Fruit fly (Drosophila melanogaster) whole organism, embryonic: ENCODE results near the gene CG42835.

Experiments used
- CG10274 ChIP-seq: fragments of 200-800 bp; sonication (Bioruptor generic); optimal IDR thresholded peaks from 3 replicates; lab custom pipeline; 2017; ENCODE audit warnings: missing biosample characterization, mild to moderate bottlenecking, missing genetic modification characterization
- CG11247 ChIP-seq: fragments of 200-800 bp; sonication (Bioruptor generic); IDR thresholded peaks from 2 replicates; pipeline ENCODE4 v1.3.6; 2022; ENCODE audit warnings: missing biosample characterization, missing genetic modification characterization
- CG11398 ChIP-seq: fragments of 200-800 bp; sonication (Bioruptor generic); optimal IDR thresholded peaks from 2 replicates; lab custom pipeline; 2016; ENCODE audit warnings: missing biosample characterization, missing genetic modification characterization
- CG11504 ChIP-seq: fragments of 200-800 bp; sonication (Bioruptor generic); optimal IDR thresholded peaks from 3 replicates; lab custom pipeline; 2019; ENCODE audit warnings: missing biosample characterization, mild to moderate bottlenecking, missing genetic modification characterization, moderate library complexity
- CG11695 ChIP-seq: fragments of 200-800 bp; sonication (Bioruptor generic); IDR thresholded peaks from 3 replicates; pipeline ENCODE4 v1.3.6; 2022; ENCODE audit warnings: missing biosample characterization, missing genetic modification characterization
- CG12071 ChIP-seq: fragments of 200-800 bp; sonication (Bioruptor generic); optimal IDR thresholded peaks from 3 replicates; lab custom pipeline; 2018; ENCODE audit warnings: missing biosample characterization, mild to moderate bottlenecking, missing genetic modification characterization
- CG1233 ChIP-seq: fragments of 200-800 bp; sonication (Bioruptor generic); optimal IDR thresholded peaks from 4 replicates; lab custom pipeline; 2018; ENCODE audit warnings: missing biosample characterization, mild to moderate bottlenecking, missing genetic modification characterization
- CG12769 ChIP-seq: fragments of 200-800 bp; sonication (Bioruptor generic); optimal IDR thresholded peaks from 2 replicates; lab custom pipeline; 2019; ENCODE audit warnings: missing biosample characterization, mild to moderate bottlenecking, missing genetic modification characterization, moderate library complexity
- CG13287 ChIP-seq: fragments of 200-800 bp; sonication (Bioruptor generic); IDR thresholded peaks from 2 replicates; pipeline ENCODE4 v1.3.6; 2022; ENCODE audit warnings: missing biosample characterization, missing genetic modification characterization; ENCODE audit not compliant: partially characterized antibody
- CG13894 ChIP-seq: fragments of 200-800 bp; sonication (Bioruptor generic); optimal IDR thresholded peaks from 3 replicates; lab custom pipeline; 2018; ENCODE audit warnings: missing biosample characterization, mild to moderate bottlenecking, missing genetic modification characterization, moderate library complexity
- CG15601 ChIP-seq: fragments of 200-800 bp; sonication (Bioruptor generic); optimal IDR thresholded peaks from 3 replicates; lab custom pipeline; 2019; ENCODE audit warnings: missing biosample characterization, mild to moderate bottlenecking, missing genetic modification characterization, moderate library complexity
- CG17328 ChIP-seq: fragments of 200-800 bp; sonication (Bioruptor generic); IDR thresholded peaks from 2 replicates; pipeline ENCODE4 v1.3.6; 2022; ENCODE audit warnings: missing biosample characterization, missing genetic modification characterization
- CG2116 ChIP-seq: fragments of 200-800 bp; sonication (Bioruptor generic); optimal IDR thresholded peaks from 3 replicates; lab custom pipeline; 2018; ENCODE audit warnings: missing biosample characterization, mild to moderate bottlenecking, missing genetic modification characterization
- CG31388 ChIP-seq: fragments of 200-800 bp; sonication (Bioruptor generic); optimal IDR thresholded peaks from 2 replicates; lab custom pipeline; 2016; ENCODE audit warnings: missing biosample characterization, missing genetic modification characterization
- CG43689 ChIP-seq: fragments of 200-800 bp; sonication (Bioruptor generic); IDR thresholded peaks from 2 replicates; pipeline ENCODE4 v1.3.6; 2022; ENCODE audit warnings: missing biosample characterization, missing genetic modification characterization
- CG4404 ChIP-seq: fragments of 200-800 bp; sonication (Bioruptor generic); IDR thresholded peaks from 2 replicates; pipeline ENCODE4 v1.3.6; 2022; ENCODE audit warnings: missing biosample characterization, missing genetic modification characterization
- CG7786 ChIP-seq: fragments of 200-800 bp; sonication (Bioruptor generic); optimal IDR thresholded peaks from 2 replicates; lab custom pipeline; 2016; ENCODE audit warnings: missing biosample characterization, missing genetic modification characterization
- CG8290 ChIP-seq, 3 experiments: fragments of 200-800 bp; sonication (Bioruptor generic); optimal IDR thresholded peaks; 2 replicates each; lab custom pipeline; 2016 to 2019; ENCODE audit warnings: missing biosample characterization in 3 of 3, missing genetic modification characterization in 3 of 3, mild to moderate bottlenecking in 2 of 3, moderate library complexity in 1 of 3
- CG9727 ChIP-seq: fragments of 200-800 bp; sonication (Bioruptor generic); optimal IDR thresholded peaks from 3 replicates; lab custom pipeline; 2017; ENCODE audit warnings: missing biosample characterization, mild to moderate bottlenecking, missing genetic modification characterization
- CG9876 ChIP-seq: fragments of 200-800 bp; sonication (Bioruptor generic); optimal IDR thresholded peaks from 2 replicates; lab custom pipeline; 2016; ENCODE audit warnings: missing biosample characterization, missing genetic modification characterization
- Deaf1 ChIP-seq: fragments of 200-800 bp; optimal IDR thresholded peaks from 3 replicates; lab custom pipeline; 2019; ENCODE audit warnings: missing biosample characterization, mild to moderate bottlenecking, missing genetic modification characterization, moderate library complexity
- Doc3 ChIP-seq: fragments of 200-800 bp; sonication (Bioruptor generic); IDR thresholded peaks from 3 replicates; pipeline ENCODE4 v1.3.6; 2022; ENCODE audit warnings: missing biosample characterization, missing genetic modification characterization; ENCODE audit not compliant: partially characterized antibody
- Hr39 ChIP-seq: fragments of >200 bp; optimal IDR thresholded peaks from 2 replicates; lab custom pipeline; 2017
- Jarid2 ChIP-seq: fragments of 200-800 bp; sonication (Bioruptor generic); optimal IDR thresholded peaks from 3 replicates; lab custom pipeline; 2017; ENCODE audit warnings: mild to moderate bottlenecking, missing biosample characterization, missing genetic modification reagents, missing genetic modification characterization
- Med ChIP-seq: fragments of 200-800 bp; sonication (Bioruptor generic); peaks from one replicate; lab custom pipeline; 2016; ENCODE audit warnings: missing biosample characterization, missing genetic modification characterization, mild to moderate bottlenecking, inconsistent platforms, moderate library complexity
- Myb ChIP-seq: fragments of 200-800 bp; sonication (Bioruptor generic); optimal IDR thresholded peaks from 2 replicates; lab custom pipeline; 2016; ENCODE audit warnings: missing biosample characterization, missing genetic modification characterization
- Nf-YC ChIP-seq: fragments of 200-800 bp; optimal IDR thresholded peaks from 3 replicates; lab custom pipeline; 2019; ENCODE audit warnings: missing biosample characterization, mild to moderate bottlenecking, missing genetic modification characterization, moderate library complexity
- amos ChIP-seq: fragments of 200-800 bp; sonication (Bioruptor generic); IDR thresholded peaks from 2 replicates; pipeline ENCODE4 v1.3.6; 2022; ENCODE audit warnings: missing biosample characterization, missing genetic modification characterization; ENCODE audit not compliant: partially characterized antibody
- ase ChIP-seq: fragments of 200-800 bp; sonication (Bioruptor generic); IDR thresholded peaks from 3 replicates; pipeline ENCODE4 v1.3.6; 2022; ENCODE audit warnings: missing biosample characterization, missing genetic modification characterization
- cg ChIP-seq: fragments of 200-800 bp; sonication (Bioruptor generic); optimal IDR thresholded peaks from 3 replicates; lab custom pipeline; 2019; ENCODE audit warnings: missing biosample characterization, mild to moderate bottlenecking, missing genetic modification characterization, moderate library complexity
- chinmo ChIP-seq: fragments of 200-800 bp; sonication (Bioruptor generic); IDR thresholded peaks from 4 replicates; pipeline ENCODE4 v1.3.6; 2022; ENCODE audit warnings: missing biosample characterization, missing genetic modification characterization; ENCODE audit not compliant: partially characterized antibody
- da ChIP-seq: fragments of 200-800 bp; sonication (Bioruptor generic); optimal IDR thresholded peaks from 2 replicates; lab custom pipeline; 2016; ENCODE audit warnings: missing biosample characterization, missing genetic modification characterization
- dpn ChIP-seq, 2 experiments: fragments of 200-800 bp; sonication (Bioruptor generic); optimal IDR thresholded peaks; 3 replicates each; lab custom pipeline; 2016; ENCODE audit warnings: missing biosample characterization in 2 of 2, missing genetic modification characterization in 2 of 2
- en ChIP-seq: fragments of 200-800 bp; sonication (Bioruptor generic); optimal IDR thresholded peaks from 2 replicates; lab custom pipeline; 2016; ENCODE audit warnings: missing biosample characterization, missing genetic modification characterization
- ewg ChIP-seq: fragments of 200-800 bp; sonication (Bioruptor generic); optimal IDR thresholded peaks from 3 replicates; lab custom pipeline; 2017; ENCODE audit warnings: mild to moderate bottlenecking, missing biosample characterization, missing genetic modification reagents, missing genetic modification characterization
- hkb ChIP-seq, 2 experiments: fragments of 200-800 bp in 1 of 2; fragments of >200 bp in 1 of 2; sonication (Bioruptor generic) in 1 of 2; IDR thresholded peaks in 1 of 2; optimal IDR thresholded peaks in 1 of 2; 2 replicates each; pipeline versions ENCODE4 v1.3.6 to Lab custom; 2017 to 2022; ENCODE audit warnings: missing biosample characterization in 1 of 2, missing genetic modification characterization in 1 of 2
- pan ChIP-seq, 4 experiments: fragments of >200 bp in 3 of 4; fragments of 200-800 bp in 1 of 4; sonication (Bioruptor generic) in 1 of 4; optimal IDR thresholded peaks in 3 of 4; IDR thresholded peaks in 1 of 4; 2 replicates each; pipeline versions ENCODE4 v1.3.6 to Lab custom; 2017 to 2022; ENCODE audit warnings: missing biosample characterization in 2 of 4, missing genetic modification characterization in 2 of 4, mixed read lengths in 1 of 4
- psq ChIP-seq: fragments of 200-800 bp; sonication (Bioruptor generic); optimal IDR thresholded peaks from 2 replicates; lab custom pipeline; 2017; ENCODE audit warnings: missing biosample characterization, missing genetic modification characterization
- pzg ChIP-seq: fragments of 200-800 bp; sonication (Bioruptor generic); optimal IDR thresholded peaks from 3 replicates; lab custom pipeline; 2018; ENCODE audit warnings: missing biosample characterization, mild to moderate bottlenecking, missing genetic modification characterization, moderate library complexity
- sc ChIP-seq, 3 experiments: fragments of >200 bp in 2 of 3; fragments of 200-800 bp in 1 of 3; sonication (Bioruptor generic) in 1 of 3; optimal IDR thresholded peaks; 2 replicates in 2 of 3; 3 replicates in 1 of 3; lab custom pipeline; 2017; ENCODE audit warnings: mild to moderate bottlenecking in 1 of 3, missing biosample characterization in 1 of 3, missing genetic modification characterization in 1 of 3, missing genetic modification reagents in 1 of 3
- so ChIP-seq: fragments of 200-800 bp; sonication (Bioruptor generic); IDR thresholded peaks from 3 replicates; pipeline ENCODE4 v1.3.6; 2022; ENCODE audit warnings: missing biosample characterization, missing genetic modification characterization
- tap ChIP-seq: fragments of 200-800 bp; optimal IDR thresholded peaks from 3 replicates; lab custom pipeline; 2019; ENCODE audit warnings: missing biosample characterization, mild to moderate bottlenecking, missing genetic modification characterization, moderate library complexity
- trem ChIP-seq: fragments of 200-800 bp; optimal IDR thresholded peaks from 3 replicates; lab custom pipeline; 2019; ENCODE audit warnings: missing biosample characterization, mild to moderate bottlenecking, missing genetic modification characterization, moderate library complexity
- tup ChIP-seq: fragments of 200-800 bp; sonication (Bioruptor generic); optimal IDR thresholded peaks from 2 replicates; lab custom pipeline; 2016; ENCODE audit warnings: missing biosample characterization, mild to moderate bottlenecking, missing genetic modification characterization, moderate library complexity
- vvl ChIP-seq: fragments of 200-800 bp; sonication (Bioruptor generic); IDR thresholded peaks from 2 replicates; pipeline ENCODE4 v1.3.6; 2022; ENCODE audit warnings: missing biosample characterization, missing genetic modification characterization

Gene CG42835

DNA sequence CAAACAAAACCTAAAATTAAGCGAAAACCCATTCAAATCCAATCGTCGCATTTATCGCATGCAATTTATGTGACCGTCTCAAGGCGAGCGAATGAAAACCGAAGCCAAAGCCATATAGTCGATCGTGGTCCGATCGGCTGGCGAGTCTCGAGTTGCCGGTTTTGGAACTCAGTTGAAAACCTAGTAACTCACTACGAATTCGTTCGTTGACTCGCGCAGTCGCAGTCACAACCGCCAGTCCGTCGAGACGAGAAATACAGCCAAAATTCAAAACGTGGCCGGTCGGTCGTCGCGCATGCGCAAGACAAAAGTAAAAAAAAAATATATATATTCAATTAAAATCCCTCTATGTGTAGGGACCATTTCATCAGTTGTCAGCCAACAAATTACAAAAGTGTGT is 40.7 kb upstream of the CG42835 start, which contains the start of gene lute:
Gene lute (plus strand): TSS at position 203 of the 400 bp plus-strand sequence.
- peak; percentile 27 for TF ChIP-seq ewg (GFP tag; lab: Kevin White, UChicago)
- TF ChIP-seq CG12769, result peak; percentile 7
- TF ChIP-seq Doc3 (GFP tag; lab: Robert Waterston, UW), result no peak
- peak; percentile 45 for TF ChIP-seq Med (GFP tag; lab: Kevin White, UChicago)
- TF ChIP-seq so (GFP tag; lab: Robert Waterston, UW), result 0 out of 3 replicates have a peak, but pooled peaks have one; percentile 10
- peak; percentile 91 for TF ChIP-seq Deaf1 (tag; lab: Kevin White, UChicago)
- TF ChIP-seq chinmo (GFP tag; lab: Robert Waterston, UW), result peak; percentile 86; the same call in 2 of the 4 replicates
- no peak for TF ChIP-seq CG12071 (GFP tag; lab: Kevin White, UChicago)
- TF ChIP-seq Jarid2 (GFP tag; lab: Kevin White, UChicago), result peak; percentile 41
- TF ChIP-seq CG13894, result peak; percentile 42
- TF ChIP-seq hkb (optimal IDR thresholded peaks at IDR 0.05; lab: Kevin White, UChicago), result no peak
- TF ChIP-seq hkb (GFP tag; IDR thresholded peaks at IDR 0.05; lab: Robert Waterston, UW), result peak; percentile 44; the same call in 1 of the 2 replicates
- TF ChIP-seq CG13287, result peak; percentile 12; the same call in 1 of the 2 replicates
- no peak for TF ChIP-seq amos
- TF ChIP-seq vvl (GFP tag; lab: Robert Waterston, UW), result 0 out of 2 replicates have a peak, but pooled peaks have one; percentile 13
- TF ChIP-seq CG15601, result peak; percentile 9
- TF ChIP-seq CG8290 (GFP tag; optimal IDR thresholded peaks at IDR 0.05; lab: Kevin White, UChicago), result no peak
- TF ChIP-seq CG8290 (tag; optimal IDR thresholded peaks at IDR 0.05; lab: Kevin White, UChicago), result peak in 1 of 2 experiments; percentile 19
- TF ChIP-seq CG11695 (GFP tag; lab: Robert Waterston, UW), result no peak
- no peak for TF ChIP-seq CG11398 (GFP tag; lab: Kevin White, UChicago)

- TF ChIP-seq Deaf1 (tag; lab: Kevin White, UChicago), result no peak
- no peak for TF ChIP-seq CG1233 (GFP tag; lab: Kevin White, UChicago)
- no peak for TF ChIP-seq CG2116
- no peak for TF ChIP-seq sc (optimal IDR thresholded peaks at IDR 0.05; lab: Kevin White, UChicago)
- no peak for TF ChIP-seq sc (GFP tag; optimal IDR thresholded peaks at IDR 0.05; lab: Kevin White, UChicago)
- TF ChIP-seq tap (tag; lab: Kevin White, UChicago), result no peak
- TF ChIP-seq CG7786 (GFP tag; lab: Kevin White, UChicago), result no peak
- TF ChIP-seq Myb (GFP tag; lab: Kevin White, UChicago), result no peak
- no peak for TF ChIP-seq CG43689
Observed at dm6 chr3R:17381916-17382315, 38.5 kb upstream of the CG42835 start.

DNA sequence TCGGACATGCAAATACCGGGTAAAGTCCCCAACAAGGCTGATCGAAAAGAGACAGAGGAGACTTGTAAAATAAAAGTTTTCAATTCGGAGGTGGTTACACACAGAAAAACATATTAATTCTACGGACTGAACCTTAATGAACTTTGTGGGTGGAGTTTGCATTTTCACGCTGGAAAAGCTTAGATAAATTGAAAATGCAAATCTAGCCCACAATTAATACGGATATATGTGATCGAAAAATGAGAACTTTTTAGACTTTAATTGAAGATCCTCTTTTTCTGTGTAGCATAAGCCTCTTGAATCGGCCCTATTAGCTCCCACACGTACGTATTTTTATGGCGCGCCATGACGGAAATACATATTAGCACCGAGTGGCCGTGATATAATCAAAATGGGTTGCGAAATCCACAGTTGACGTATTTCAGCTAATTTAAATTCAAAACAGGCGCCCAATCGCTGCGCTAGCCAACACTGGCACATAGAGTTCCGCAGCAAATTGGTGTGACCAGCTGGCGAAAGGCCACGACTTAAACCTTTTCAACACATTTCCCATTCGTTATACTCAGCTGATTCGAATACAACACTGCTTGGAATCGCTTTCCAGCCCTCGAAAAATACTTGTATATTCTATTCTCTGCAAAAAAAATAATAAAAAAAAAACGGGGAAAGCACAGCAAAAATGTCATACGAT is 35.0 kb upstream of the CG42835 start:
- no peak for TF ChIP-seq da (GFP tag; lab: Kevin White, UChicago)
- TF ChIP-seq CG17328 (GFP tag; lab: Robert Waterston, UW), result peak; percentile 7; the same call in 1 of the 2 replicates
- no peak for TF ChIP-seq Doc3 (GFP tag; lab: Robert Waterston, UW)
- TF ChIP-seq CG10274 (GFP tag; lab: Kevin White, UChicago), result peak; percentile 18
- TF ChIP-seq dpn (GFP tag; optimal IDR thresholded peaks at IDR 0.05; lab: Kevin White, UChicago), result peak; percentile 58 to 77
- no peak for TF ChIP-seq pan (optimal IDR thresholded peaks at IDR 0.05; lab: Kevin White, UChicago)
- TF ChIP-seq pan (GFP tag; optimal IDR thresholded peaks at IDR 0.05 in 1 of 2, IDR thresholded peaks at IDR 0.05 in 1 of 2), result peak in 1 of 2 experiments; percentile 44
- TF ChIP-seq CG31388 (GFP tag; lab: Kevin White, UChicago), result no peak
- no peak for TF ChIP-seq cg (GFP tag; lab: Kevin White, UChicago)
- no peak for TF ChIP-seq Hr39 (lab: Kevin White, UChicago)
- TF ChIP-seq CG4404 (GFP tag; lab: Robert Waterston, UW), result peak; percentile 39; the same call in 1 of the 2 replicates
- TF ChIP-seq pzg (GFP tag; lab: Kevin White, UChicago), result peak; percentile 96
- TF ChIP-seq psq (GFP tag; lab: Kevin White, UChicago), result no peak
- peak; percentile 71 for TF ChIP-seq CG11504 (tag; lab: Kevin White, UChicago)
- TF ChIP-seq CG11247, result peak; percentile 64
- TF ChIP-seq CG9727 (GFP tag; lab: Kevin White, UChicago), result peak; percentile 46
- peak; percentile 24 for TF ChIP-seq Nf-YC (tag; lab: Kevin White, UChicago)
- TF ChIP-seq CG9876 (GFP tag; lab: Kevin White, UChicago), result no peak
- TF ChIP-seq en, result no peak
- TF ChIP-seq trem, result peak; percentile 51
- TF ChIP-seq tup (GFP tag; lab: Kevin White, UChicago), result peak; percentile 63
- TF ChIP-seq ase (GFP tag; lab: Robert Waterston, UW), result no peak
